Worm (Caenorhabditis elegans): Measurements from ENCODE around the gene mrps-21.

mrps-21 gene

DNA sequence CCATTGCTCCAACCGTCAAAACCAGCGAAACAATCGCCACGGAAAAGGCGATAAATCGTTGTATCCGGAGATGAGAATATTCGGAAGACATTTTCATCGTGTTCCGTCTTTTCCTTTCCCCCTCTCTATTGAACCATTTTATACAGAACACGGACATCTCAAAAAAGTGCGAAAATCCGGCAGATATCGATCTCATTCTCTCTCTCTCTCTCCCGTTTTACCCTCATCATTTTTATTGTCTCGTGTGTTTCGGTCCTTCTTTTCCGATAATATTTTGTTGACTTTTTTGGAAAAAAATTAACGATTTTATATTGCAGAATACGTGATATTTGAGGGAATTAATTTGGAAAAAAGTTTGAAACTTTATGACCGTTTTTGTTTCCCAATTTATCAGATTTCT is 49.7 kb downstream of the mrps-21 start, which contains the start of gene col-110:
col-110 (minus strand) TSS at position 101 of the 400 bp plus-strand sequence.
- no peak for TF ChIP-seq madf-6 (GFP tag; IDR thresholded peaks at IDR 0.05)
- TF ChIP-seq ztf-25 (GFP tag; IDR thresholded peaks at IDR 0.05), result no peak
- no peak for TF ChIP-seq hrde-1 (tag; optimal IDR thresholded peaks at IDR 0.05; ENCODE audit: borderline replicate concordance)
- no peak for TF ChIP-seq let-607 (tag; optimal IDR thresholded peaks at IDR 0.05)
- TF ChIP-seq attf-3 (GFP tag; conservative IDR thresholded peaks at IDR 0.05), result no peak
- no peak for TF ChIP-seq rec-8 (tag; optimal IDR thresholded peaks at IDR 0.05)
- no peak for TF ChIP-seq lin-54 (GFP tag; optimal IDR thresholded peaks at IDR 0.05)
- TF ChIP-seq Y67H2A.10 (GFP tag; conservative IDR thresholded peaks at IDR 0.05), result no peak
- no peak for TF ChIP-seq die-1 (tag; optimal IDR thresholded peaks at IDR 0.05)
- no peak for TF ChIP-seq nfyb-1 (GFP tag; IDR thresholded peaks at IDR 0.05)
- no peak for TF ChIP-seq somi-1 (GFP tag; optimal IDR thresholded peaks at IDR 0.05)
- no peak for TF ChIP-seq egrh-3 (GFP tag; IDR thresholded peaks at IDR 0.05)
- no peak for TF ChIP-seq lir-1 (GFP tag; conservative IDR thresholded peaks at IDR 0.05)
